Fruit fly (Drosophila melanogaster): ENCODE results near the gene CG4119.

CG4119 gene

dm6 chrX:5705899-5706312 is 40.1 kb downstream of the CG4119 start (continued):
- peak; percentile 78; the same call in 2 of the 3 replicates for TF ChIP-seq C15 (GFP tag; IDR thresholded peaks at IDR 0.05)
- peak; percentile 53 for TF ChIP-seq gt (GFP tag; IDR thresholded peaks at IDR 0.05)
- TF ChIP-seq Hmx (GFP tag; optimal IDR thresholded peaks at IDR 0.05), result peak; percentile 41
- TF ChIP-seq Gsc (GFP tag; IDR thresholded peaks at IDR 0.05), result peak; percentile 84
- TF ChIP-seq CG43689 (GFP tag; IDR thresholded peaks at IDR 0.05), result peak; percentile 78
- TF ChIP-seq CG1647 (GFP tag; optimal IDR thresholded peaks at IDR 0.05), result peak; percentile 68
- peak; percentile 76 for TF ChIP-seq otp (GFP tag; IDR thresholded peaks at IDR 0.05)
- TF ChIP-seq sc (optimal IDR thresholded peaks at IDR 0.05), result no peak
- TF ChIP-seq sc (GFP tag; optimal IDR thresholded peaks at IDR 0.05), result no peak
- peak; percentile 87 for TF ChIP-seq gce (GFP tag; IDR thresholded peaks at IDR 0.05)
- TF ChIP-seq lab (GFP tag; optimal IDR thresholded peaks at IDR 0.05), result peak; percentile 95
- peak; percentile 66 for TF ChIP-seq CG12104 (GFP tag; optimal IDR thresholded peaks at IDR 0.05)
- no peak for TF ChIP-seq CG10431 (GFP tag; optimal IDR thresholded peaks at IDR 0.05)
- TF ChIP-seq CG7928 (GFP tag; optimal IDR thresholded peaks at IDR 0.05), result peak; percentile 58
- TF ChIP-seq CG17186 (GFP tag; optimal IDR thresholded peaks at IDR 0.05), result peak; percentile 11
- peak; percentile 85 for TF ChIP-seq danr (GFP tag; IDR thresholded peaks at IDR 0.05)
- TF ChIP-seq CG5180 (GFP tag; optimal IDR thresholded peaks at IDR 0.05), result peak; percentile 80
- peak; percentile 44 for TF ChIP-seq CG8944 (GFP tag; optimal IDR thresholded peaks at IDR 0.05)
- TF ChIP-seq CrebB (tag; optimal IDR thresholded peaks at IDR 0.05), result peak; percentile 63
- peak; percentile 30 for TF ChIP-seq disco-r (GFP tag; optimal IDR thresholded peaks at IDR 0.05)
- TF ChIP-seq twi (tag; optimal IDR thresholded peaks at IDR 0.05), result no peak
- TF ChIP-seq CG9817 (tag; optimal IDR thresholded peaks at IDR 0.05), result peak; percentile 83
- peak; percentile 92 for TF ChIP-seq Atf6 (GFP tag; IDR thresholded peaks at IDR 0.05)
- TF ChIP-seq CG2116 (GFP tag; optimal IDR thresholded peaks at IDR 0.05), result no peak
- TF ChIP-seq Meics (GFP tag; optimal IDR thresholded peaks at IDR 0.05), result peak; percentile 90
- TF ChIP-seq CG14860 (GFP tag; IDR thresholded peaks at IDR 0.05; ENCODE audit: partially characterized antibody), result no peak
- peak; percentile 80 for TF ChIP-seq H2.0 (GFP tag; IDR thresholded peaks at IDR 0.05)
- TF ChIP-seq sqz (GFP tag; optimal IDR thresholded peaks at IDR 0.05), result peak; percentile 57
- peak; percentile 74 for TF ChIP-seq run (tag; optimal IDR thresholded peaks at IDR 0.05)
- TF ChIP-seq pita (GFP tag; optimal IDR thresholded peaks at IDR 0.05), result no peak
- TF ChIP-seq dmrt11E (tag; optimal IDR thresholded peaks at IDR 0.05), result no peak
- no peak for TF ChIP-seq Kr (GFP tag; optimal IDR thresholded peaks at IDR 0.05)
- peak; percentile 49 for TF ChIP-seq CG9437 (GFP tag; optimal IDR thresholded peaks at IDR 0.05)
- 0 out of 2 replicates have a peak, but pooled peaks have one; percentile 35 for TF ChIP-seq dan (GFP tag; IDR thresholded peaks at IDR 0.05)
- peak; percentile 39; the same call in 1 of the 2 replicates for TF ChIP-seq bowl (GFP tag; IDR thresholded peaks at IDR 0.05)
- peak; percentile 62 for TF ChIP-seq Six4 (GFP tag; optimal IDR thresholded peaks at IDR 0.05)
- no peak for TF ChIP-seq CG15601 (tag; optimal IDR thresholded peaks at IDR 0.05)
- TF ChIP-seq CG4854 (GFP tag; optimal IDR thresholded peaks at IDR 0.05), result peak; percentile 46
- TF ChIP-seq CG14050 (GFP tag; IDR thresholded peaks at IDR 0.05), result peak; percentile 74
- TF ChIP-seq CG12769 (tag; optimal IDR thresholded peaks at IDR 0.05), result peak; percentile 92
- TF ChIP-seq fd64A (GFP tag; optimal IDR thresholded peaks at IDR 0.05), result peak; percentile 47
- TF ChIP-seq Sox102F (GFP tag; optimal IDR thresholded peaks at IDR 0.05), result peak; percentile 88
- peak; percentile 86 for TF ChIP-seq Fer3 (tag; optimal IDR thresholded peaks at IDR 0.05)
- TF ChIP-seq klu (GFP tag; IDR thresholded peaks at IDR 0.05), result peak; percentile 90
- TF ChIP-seq Sry-δ (GFP tag; optimal IDR thresholded peaks at IDR 0.05), result peak; percentile 30
- TF ChIP-seq NFAT (GFP tag; IDR thresholded peaks at IDR 0.05), result peak; percentile 89
- TF ChIP-seq Fer1 (GFP tag; optimal IDR thresholded peaks at IDR 0.05), result peak; percentile 94
- TF ChIP-seq wdn (GFP tag; IDR thresholded peaks at IDR 0.05), result peak; percentile 85
- TF ChIP-seq grn (GFP tag; optimal IDR thresholded peaks at IDR 0.05), result peak; percentile 66
- peak; percentile 80 for TF ChIP-seq CG12391 (tag; optimal IDR thresholded peaks at IDR 0.05)
- TF ChIP-seq knrl (GFP tag; IDR thresholded peaks at IDR 0.05; ENCODE audit: partially characterized antibody), result no peak
- TF ChIP-seq Hr39 (optimal IDR thresholded peaks at IDR 0.05), result no peak

Data from whole organism, embryonic.